Worm (Caenorhabditis elegans) whole organism, late embryonic: Measurements from ENCODE around the gene C44H9.5.

Experiments used
- C38D4.7 ChIP-seq: fragments of 200-800 bp; sonication (Bioruptor generic); optimal IDR thresholded peaks from 2 replicates; lab custom pipeline; 2018; ENCODE audit warnings: mild to moderate bottlenecking, missing genetic modification characterization, moderate library complexity, missing compliant biosample characterization
- Y22D7AL.16 ChIP-seq: sonication (generic microtip); optimal IDR thresholded peaks from 2 replicates; lab custom pipeline; 2016; ENCODE audit warnings: missing genetic modification characterization, missing compliant biosample characterization
- ama-1 ChIP-seq: fragments of 150-350 bp; optimal IDR thresholded peaks from 2 replicates; lab custom pipeline; 2014
- ceh-18 ChIP-seq: sonication (generic microtip); optimal IDR thresholded peaks from 2 replicates; lab custom pipeline; 2016; ENCODE audit warnings: missing genetic modification characterization, missing compliant biosample characterization
- ceh-30 ChIP-seq: fragments of 150-350 bp; optimal IDR thresholded peaks from 2 replicates; lab custom pipeline; 2014; ENCODE audit warnings: missing biosample characterization, missing genetic modification characterization
- ceh-6 ChIP-seq: fragments of 200-800 bp; sonication (Bioruptor generic); optimal IDR thresholded peaks from 2 replicates; lab custom pipeline; 2018; ENCODE audit warnings: mild to moderate bottlenecking, missing genetic modification characterization, missing compliant biosample characterization
- dmd-4 ChIP-seq: sonication (generic microtip); optimal IDR thresholded peaks from 2 replicates; lab custom pipeline; 2016; ENCODE audit warnings: borderline replicate concordance, missing genetic modification characterization, missing compliant biosample characterization
- dve-1 ChIP-seq: sonication (generic microtip); optimal IDR thresholded peaks from 2 replicates; lab custom pipeline; 2017; ENCODE audit warnings: antibody characterized with exemption, mild to moderate bottlenecking, missing genetic modification characterization, missing compliant biosample characterization
- hlh-6 ChIP-seq: sonication (generic microtip); optimal IDR thresholded peaks from 2 replicates; lab custom pipeline; 2016; ENCODE audit warnings: missing genotype, missing genetic modification characterization, missing compliant biosample characterization
- pha-4 ChIP-seq: fragments of 150-350 bp; optimal IDR thresholded peaks from 2 replicates; lab custom pipeline; 2018; ENCODE audit warnings: missing biosample characterization, missing genetic modification reagents, missing genetic modification characterization
- unc-3 ChIP-seq, 2 experiments: fragments of 200-800 bp in 1 of 2; sonication (Bioruptor generic) in 1 of 2; sonication (generic microtip) in 1 of 2; conservative IDR thresholded peaks in 1 of 2; optimal IDR thresholded peaks in 1 of 2; 2 replicates each; pipeline versions ENCODE4 v1.3.6 to Lab custom; 2016 to 2022; ENCODE audit warnings: missing compliant biosample characterization in 2 of 2, missing genetic modification characterization in 2 of 2, missing genetic modification reagents in 1 of 2

DNA sequence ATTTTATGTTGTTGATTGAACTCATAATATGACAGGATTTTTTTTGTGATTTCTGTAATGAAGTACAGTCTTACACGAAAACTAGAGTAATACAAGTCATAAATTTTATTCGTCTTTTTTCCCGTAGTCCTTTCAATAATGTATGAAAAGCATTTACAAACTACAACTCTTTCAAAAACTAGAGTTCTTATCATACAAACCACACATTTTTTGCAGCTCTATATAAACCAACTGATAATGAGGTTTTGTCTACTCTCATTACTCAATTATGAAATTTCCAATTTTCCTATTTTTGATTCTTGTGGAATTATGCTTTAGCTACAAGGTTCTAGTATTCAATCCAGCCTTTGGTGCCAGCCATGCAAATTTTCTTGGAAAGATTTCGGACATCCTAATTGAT is 24.9 kb downstream of the C44H9.5 start, which contains the start of gene ugt-16:
- TF ChIP-seq ceh-6 (GFP tag; lab: Kevin White, UChicago) (no peak), ama-1 (lab: Kevin White, UChicago) (no peak), C38D4.7 (GFP tag; lab: Kevin White, UChicago) (no peak), pha-4 (tag; lab: Kevin White, UChicago) (no peak), ceh-18 (tag; lab: Kevin White, UChicago) (no peak), dmd-4 (no peak), unc-3 (GFP tag; conservative IDR thresholded peaks at IDR 0.05; lab: Robert Waterston, UW) (no peak), unc-3 (tag; optimal IDR thresholded peaks at IDR 0.05; lab: Kevin White, UChicago) (no peak), dve-1 (no peak), Y22D7AL.16 (tag; lab: Kevin White, UChicago) (no peak), hlh-6 (tag; lab: Kevin White, UChicago) (no peak), ceh-30 (tag; lab: Kevin White, UChicago) (no peak)
